Fruit fly (Drosophila melanogaster): ENCODE measurements around the gene CG12576.

DNA sequence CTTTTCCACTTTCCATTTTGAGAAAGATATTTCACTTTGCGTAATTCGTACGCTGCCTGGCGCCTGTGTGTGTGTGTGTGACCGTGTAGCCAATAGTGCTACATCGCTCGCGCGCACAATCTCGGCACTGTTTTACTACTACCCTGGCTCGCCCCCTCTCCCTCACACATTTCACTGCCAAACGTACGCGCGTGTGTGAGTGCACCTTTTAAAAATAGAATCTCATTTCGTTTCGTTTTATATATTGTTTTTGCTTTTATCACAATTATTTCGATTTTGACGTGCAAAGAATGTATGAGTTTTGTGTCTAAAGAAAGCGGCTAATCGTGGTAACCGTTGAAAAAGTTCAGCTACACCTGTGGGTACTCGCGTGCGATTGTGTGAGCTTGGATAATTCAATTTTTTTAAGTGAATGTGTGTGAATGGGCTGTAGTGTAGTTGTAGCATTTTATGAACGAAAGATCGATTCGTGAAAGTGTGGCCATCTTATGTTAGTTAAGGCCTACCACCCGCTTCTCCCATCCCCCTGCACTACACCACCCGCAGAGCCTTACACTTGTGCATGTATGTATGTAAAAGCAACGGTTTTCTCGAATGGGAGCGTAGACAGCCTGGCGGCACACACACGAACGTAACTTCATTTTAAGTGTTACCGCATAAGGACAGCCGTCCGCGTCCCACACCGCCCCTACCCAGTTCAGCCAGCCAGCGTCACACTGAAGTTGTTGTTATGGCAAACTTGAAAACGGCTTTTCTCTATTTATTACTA, 25.8 kb downstream of the CG12576 start:
- no peak for TF ChIP-seq h (optimal IDR thresholded peaks at IDR 0.05)
- TF ChIP-seq Myc (optimal IDR thresholded peaks at IDR 0.05): no peak
